Worm (Caenorhabditis elegans) whole organism, L4 larva: ENCODE data around the gene E02A10.4.

Experiments
- D1046.2 ChIP-seq: fragments of 200-800 bp; sonication (Bioruptor generic); IDR thresholded peaks from 2 replicates; pipeline ENCODE4 v1.3.6; 2022; ENCODE audit warnings: missing genetic modification characterization, missing compliant biosample characterization
- F10B5.3 ChIP-seq: sonication (generic microtip); optimal IDR thresholded peaks from 2 replicates; lab custom pipeline; 2016; ENCODE audit warnings: mild to moderate bottlenecking, missing genetic modification characterization, missing compliant biosample characterization
- F44E2.7 ChIP-seq: fragments of 200-800 bp; sonication (Bioruptor generic); IDR thresholded peaks from 2 replicates; pipeline ENCODE4 v2.1.2; 2022; ENCODE audit warnings: missing genetic modification characterization, missing compliant biosample characterization
- T26A8.4 ChIP-seq: fragments of 200-800 bp; sonication (Bioruptor generic); IDR thresholded peaks from 2 replicates; pipeline ENCODE4 v1.3.6; 2022; ENCODE audit warnings: missing genetic modification characterization, missing compliant biosample characterization
- Y48G9A.11 ChIP-seq: fragments of 200-800 bp; sonication (Bioruptor generic); IDR thresholded peaks from 2 replicates; pipeline ENCODE4 v1.3.6; 2022; ENCODE audit warnings: missing genetic modification reagents, missing genetic modification characterization, missing compliant biosample characterization
- Y5F2A.4 ChIP-seq: fragments of 200-800 bp; sonication (Bioruptor generic); optimal IDR thresholded peaks from 2 replicates; lab custom pipeline; 2018; ENCODE audit warnings: mild to moderate bottlenecking, missing genetic modification characterization, missing compliant biosample characterization
- Y75B8A.6 ChIP-seq: fragments of 200-800 bp; sonication (Bioruptor generic); IDR thresholded peaks from 2 replicates; pipeline ENCODE4 v1.3.6; 2022; ENCODE audit warnings: missing genetic modification reagents, missing genetic modification characterization, missing compliant biosample characterization
- aha-1 ChIP-seq: fragments of 150-350 bp; peaks from one replicate; lab custom pipeline; 2014; ENCODE audit warnings: missing biosample characterization, missing genetic modification characterization
- aly-2 ChIP-seq: sonication (generic microtip); optimal IDR thresholded peaks from 2 replicates; lab custom pipeline; 2018; ENCODE audit warnings: missing biosample characterization, missing genetic modification characterization
- ama-1 ChIP-seq: fragments of 150-350 bp; optimal IDR thresholded peaks from 2 replicates; lab custom pipeline; 2014; ENCODE audit warnings: inconsistent platforms, mixed read lengths
- ceh-28 ChIP-seq: fragments of 150-350 bp; optimal IDR thresholded peaks from 2 replicates; lab custom pipeline; 2014; ENCODE audit warnings: missing biosample characterization, missing genetic modification reagents, missing genetic modification characterization
- ceh-32 ChIP-seq: sonication (generic microtip); optimal IDR thresholded peaks from 2 replicates; lab custom pipeline; 2016; ENCODE audit warnings: mild to moderate bottlenecking, missing genetic modification characterization, missing compliant biosample characterization; ENCODE audit not compliant: poor library complexity
- ceh-44 ChIP-seq: fragments of 200-800 bp; sonication (Bioruptor generic); IDR thresholded peaks from 2 replicates; pipeline ENCODE4 v1.3.6; 2022; ENCODE audit warnings: missing genetic modification reagents, missing genetic modification characterization, missing compliant biosample characterization
- daf-12 ChIP-seq: fragments of 150-350 bp; optimal IDR thresholded peaks from 2 replicates; lab custom pipeline; 2014; ENCODE audit warnings: missing biosample characterization, missing genetic modification reagents, missing genetic modification characterization
- daf-16 ChIP-seq, 3 experiments: sonication (generic microtip); optimal IDR thresholded peaks; 2 replicates each; lab custom pipeline; 2016 to 2017; ENCODE audit warnings: missing genetic modification characterization in 3 of 3, missing genetic modification reagents in 3 of 3, mild to moderate bottlenecking in 2 of 3, missing compliant biosample characterization in 2 of 3, missing biosample characterization in 1 of 3, moderate library complexity in 1 of 3
- dmd-6 ChIP-seq: fragments of 200-800 bp; sonication (Bioruptor generic); IDR thresholded peaks from 2 replicates; pipeline ENCODE4 v1.3.6; 2022; ENCODE audit warnings: missing genetic modification reagents, missing genetic modification characterization, missing compliant biosample characterization
- duxl-1 ChIP-seq: sonication (generic microtip); optimal IDR thresholded peaks from 2 replicates; lab custom pipeline; 2016; ENCODE audit warnings: mild to moderate bottlenecking, missing genetic modification characterization, moderate library complexity, missing compliant biosample characterization; ENCODE audit not compliant: poor library complexity
- egl-43 ChIP-seq: fragments of 200-800 bp; sonication (Bioruptor generic); IDR thresholded peaks from 2 replicates; pipeline ENCODE4 v1.3.6; 2022; ENCODE audit warnings: missing genetic modification reagents, missing genetic modification characterization, missing compliant biosample characterization
- hif-1 ChIP-seq, 2 experiments: sonication (generic microtip); optimal IDR thresholded peaks; 2 replicates each; lab custom pipeline; 2016 to 2017; ENCODE audit warnings: missing compliant biosample characterization in 2 of 2, missing genetic modification characterization in 2 of 2, missing genetic modification reagents in 2 of 2, missing genotype in 2 of 2, mild to moderate bottlenecking in 1 of 2
- hlh-30 ChIP-seq: sonication (generic microtip); optimal IDR thresholded peaks from 2 replicates; lab custom pipeline; 2017; ENCODE audit warnings: antibody characterized with exemption, mild to moderate bottlenecking, missing genetic modification characterization, missing compliant biosample characterization; ENCODE audit not compliant: insufficient read depth
- lim-7 ChIP-seq: fragments of 200-800 bp; sonication (Bioruptor generic); IDR thresholded peaks from 2 replicates; pipeline ENCODE4 v1.3.6; 2022; ENCODE audit warnings: missing genetic modification characterization, missing compliant biosample characterization
- lin-1 ChIP-seq: fragments of 200-800 bp; sonication (Bioruptor generic); IDR thresholded peaks from 2 replicates; pipeline ENCODE4 v1.3.6; 2022; ENCODE audit warnings: missing genetic modification reagents, missing genetic modification characterization, missing compliant biosample characterization
- lsy-2 ChIP-seq, 2 experiments: fragments of 150-350 bp in 1 of 2; sonication (generic microtip) in 1 of 2; optimal IDR thresholded peaks; 2 replicates each; lab custom pipeline; 2014 to 2017; ENCODE audit warnings: missing biosample characterization in 2 of 2, missing genetic modification characterization in 2 of 2
- madf-5 ChIP-seq, 2 experiments: fragments of 200-800 bp; sonication (Bioruptor generic); IDR thresholded peaks; 2 replicates each; pipeline ENCODE4 v1.3.6; 2022; ENCODE audit warnings: missing compliant biosample characterization in 2 of 2, missing genetic modification characterization in 2 of 2
- mep-1 ChIP-seq: fragments of 150-350 bp; sonication (generic microtip); optimal IDR thresholded peaks from 3 replicates; lab custom pipeline; 2014; ENCODE audit warnings: missing biosample characterization, missing genetic modification characterization
- mxl-3 ChIP-seq: fragments of 200-800 bp; sonication (Bioruptor generic); optimal IDR thresholded peaks from 2 replicates; lab custom pipeline; 2018; ENCODE audit warnings: mild to moderate bottlenecking, missing genetic modification characterization, missing compliant biosample characterization
- nhr-10 ChIP-seq: fragments of 150-350 bp; optimal IDR thresholded peaks from 2 replicates; lab custom pipeline; 2014; ENCODE audit warnings: missing biosample characterization, missing genetic modification characterization
- nhr-102 ChIP-seq: sonication (generic microtip); optimal IDR thresholded peaks from 2 replicates; lab custom pipeline; 2016; ENCODE audit warnings: mild to moderate bottlenecking, missing genetic modification characterization, moderate library complexity, missing compliant biosample characterization
- nhr-11 ChIP-seq: fragments of 150-350 bp; optimal IDR thresholded peaks from 2 replicates; lab custom pipeline; 2014; ENCODE audit warnings: missing biosample characterization, missing genetic modification characterization
- nhr-237 ChIP-seq: sonication (generic microtip); optimal IDR thresholded peaks from 2 replicates; lab custom pipeline; 2017; ENCODE audit warnings: missing biosample characterization, missing genetic modification characterization
- nhr-25 ChIP-seq: sonication (generic microtip); optimal IDR thresholded peaks from 2 replicates; lab custom pipeline; 2017; ENCODE audit warnings: missing genetic modification characterization, mild to moderate bottlenecking, missing compliant biosample characterization, antibody characterized with exemption, moderate library complexity, borderline replicate concordance; ENCODE audit not compliant: insufficient read depth
- nhr-28 ChIP-seq: fragments of 150-350 bp; optimal IDR thresholded peaks from 2 replicates; lab custom pipeline; 2014; ENCODE audit warnings: missing biosample characterization, missing genetic modification characterization
- nhr-42 ChIP-seq: fragments of 200-800 bp; sonication (Bioruptor generic); IDR thresholded peaks from 2 replicates; pipeline ENCODE4 v1.3.6; 2022; ENCODE audit warnings: missing genetic modification characterization, missing compliant biosample characterization
- php-3 ChIP-seq: fragments of 200-800 bp; sonication (Bioruptor generic); IDR thresholded peaks from 2 replicates; pipeline ENCODE4 v1.3.6; 2022; ENCODE audit warnings: missing genetic modification reagents, missing genetic modification characterization, missing compliant biosample characterization
- pqm-1 ChIP-seq: sonication (generic microtip); optimal IDR thresholded peaks from 2 replicates; lab custom pipeline; 2017; ENCODE audit warnings: missing biosample characterization, missing genetic modification characterization
- set-16 ChIP-seq: fragments of 200-800 bp; sonication (Bioruptor generic); IDR thresholded peaks from 2 replicates; pipeline ENCODE4 v1.3.6; 2022; ENCODE audit warnings: missing genetic modification reagents, missing genetic modification characterization, missing compliant biosample characterization
- snpc-1.2 ChIP-seq: fragments of 200-800 bp; sonication (Bioruptor generic); IDR thresholded peaks from 2 replicates; pipeline ENCODE4 v1.3.6; 2022; ENCODE audit warnings: missing genetic modification reagents, missing genetic modification characterization, missing compliant biosample characterization
- spr-1 ChIP-seq: sonication (generic microtip); optimal IDR thresholded peaks from 2 replicates; lab custom pipeline; 2016; ENCODE audit warnings: mild to moderate bottlenecking, missing genetic modification characterization, missing compliant biosample characterization
- tra-1 ChIP-seq: fragments of 200-800 bp; sonication (Bioruptor generic); IDR thresholded peaks from 2 replicates; pipeline ENCODE4 v1.3.6; 2022; ENCODE audit warnings: missing genetic modification reagents, missing genetic modification characterization, missing compliant biosample characterization
- unc-130 ChIP-seq: sonication (generic microtip); optimal IDR thresholded peaks from 2 replicates; lab custom pipeline; 2016; ENCODE audit warnings: missing genetic modification reagents, missing genetic modification characterization, missing compliant biosample characterization
- unc-62 ChIP-seq, 3 experiments: fragments of 150-350 bp in 1 of 3; sonication (generic microtip); optimal IDR thresholded peaks in 2 of 3; peaks in 1 of 3; 1 replicate in 1 of 3; 2 replicates in 2 of 3; lab custom pipeline; 2014 to 2017; ENCODE audit warnings: missing biosample characterization in 3 of 3, missing genetic modification characterization in 3 of 3, missing genetic modification reagents in 3 of 3, missing genotype in 1 of 3
- vab-7 ChIP-seq: fragments of 200-800 bp; sonication (Bioruptor generic); IDR thresholded peaks from 2 replicates; pipeline ENCODE4 v1.3.6; 2022; ENCODE audit warnings: missing genetic modification reagents, missing genetic modification characterization, missing compliant biosample characterization
- zag-1 ChIP-seq: fragments of 150-350 bp; optimal IDR thresholded peaks from 2 replicates; lab custom pipeline; 2014; ENCODE audit warnings: missing biosample characterization, missing genetic modification characterization
- zfp-3 ChIP-seq: fragments of 200-800 bp; sonication (Bioruptor generic); conservative IDR thresholded peaks from 2 replicates; pipeline ENCODE4 v1.3.6; 2022; ENCODE audit warnings: missing genetic modification reagents, missing genetic modification characterization, missing compliant biosample characterization
- zip-2 ChIP-seq: fragments of 150-350 bp; optimal IDR thresholded peaks from 2 replicates; lab custom pipeline; 2014; ENCODE audit warnings: missing biosample characterization, missing genetic modification characterization
- ztf-11 ChIP-seq: fragments of 150-350 bp; optimal IDR thresholded peaks from 2 replicates; lab custom pipeline; 2014; ENCODE audit warnings: missing biosample characterization, missing genetic modification characterization

Gene E02A10.4

DNA sequence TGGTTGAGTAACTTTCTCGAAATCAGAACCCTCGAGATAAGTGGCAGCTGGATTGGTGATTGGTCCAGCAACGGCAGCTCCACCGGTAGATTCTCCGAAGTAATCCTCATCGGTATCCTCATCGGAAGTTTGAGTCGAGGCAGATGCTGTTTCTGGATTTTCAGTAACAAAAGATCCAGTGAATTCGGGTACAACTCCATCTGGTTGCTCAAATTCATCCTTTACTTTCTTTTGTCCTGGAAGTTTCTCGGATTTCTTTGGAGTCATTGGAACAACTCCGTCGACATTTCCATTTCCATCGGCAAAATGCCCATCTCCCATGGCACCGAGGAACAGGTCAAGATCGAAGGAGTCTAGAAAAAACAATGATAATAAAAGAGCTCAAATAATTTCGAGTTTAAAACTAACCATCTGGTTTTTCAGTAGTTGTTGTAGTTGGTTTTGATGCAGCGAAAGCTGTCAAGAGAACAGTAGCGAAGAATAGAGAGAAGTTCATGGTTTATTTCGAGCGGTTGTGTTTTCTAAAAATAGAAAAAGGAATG is 15.0 kb downstream of the E02A10.4 start, which contains the start of gene F45D3.4 (continued):
- TF ChIP-seq madf-5 (GFP tag; IDR thresholded peaks at IDR 0.05; lab: Robert Waterston, UW): no peak
- no peak for TF ChIP-seq hif-1 (tag; optimal IDR thresholded peaks at IDR 0.05; lab: Kevin White, UChicago)
- no peak for TF ChIP-seq unc-130
- no peak for TF ChIP-seq ceh-28
- TF ChIP-seq D1046.2 (GFP tag; lab: Robert Waterston, UW): no peak
- no peak for TF ChIP-seq aly-2 (tag; lab: Kevin White, UChicago)
- peak; percentile 98 for TF ChIP-seq aha-1
- peak; percentile 87 for TF ChIP-seq ama-1 (lab: Kevin White, UChicago)
- no peak for TF ChIP-seq ztf-11 (tag; lab: Kevin White, UChicago)
- TF ChIP-seq vab-7 (GFP tag; lab: Robert Waterston, UW): no peak
- no peak for TF ChIP-seq hlh-30
- no peak for TF ChIP-seq nhr-42
- TF ChIP-seq nhr-11 (tag; lab: Kevin White, UChicago): no peak
- TF ChIP-seq duxl-1 (tag; lab: Kevin White, UChicago): no peak
- TF ChIP-seq mep-1 (tag; lab: Kevin White, UChicago): peak; percentile 6
- TF ChIP-seq lin-1 (GFP tag; lab: Robert Waterston, UW): no peak
- TF ChIP-seq ceh-44 (GFP tag; lab: Robert Waterston, UW): no peak
- no peak for TF ChIP-seq Y75B8A.6 (GFP tag; lab: Robert Waterston, UW)
- TF ChIP-seq nhr-28: no peak
- no peak for TF ChIP-seq pqm-1
- TF ChIP-seq daf-16 (GFP tag; optimal IDR thresholded peaks at IDR 0.05; lab: Kevin White, UChicago): no peak
- TF ChIP-seq daf-16 (tag; optimal IDR thresholded peaks at IDR 0.05; lab: Kevin White, UChicago): no peak
- no peak for TF ChIP-seq Y5F2A.4 (GFP tag; lab: Kevin White, UChicago)
- TF ChIP-seq F44E2.7 (GFP tag; lab: Robert Waterston, UW): no peak
- TF ChIP-seq T26A8.4 (GFP tag; lab: Robert Waterston, UW): peak; percentile 10; the same call in 1 of the 2 replicates
- TF ChIP-seq Y48G9A.11 (GFP tag; lab: Robert Waterston, UW): 0 out of 2 replicates have a peak, but pooled peaks have one; percentile 12
- TF ChIP-seq lim-7: no peak
- peak; percentile 55; the same call in 1 of the 2 replicates for TF ChIP-seq egl-43 (GFP tag; lab: Robert Waterston, UW)

- peak; percentile 6 for TF ChIP-seq hlh-30
- no peak for TF ChIP-seq Y5F2A.4 (GFP tag; lab: Kevin White, UChicago)
- TF ChIP-seq ceh-32 (tag; lab: Kevin White, UChicago): no peak
- no peak for TF ChIP-seq mxl-3 (GFP tag; lab: Kevin White, UChicago)
- no peak for TF ChIP-seq dmd-6 (GFP tag; lab: Robert Waterston, UW)
- 0 out of 2 replicates have a peak, but pooled peaks have one; percentile 39 for TF ChIP-seq tra-1 (GFP tag; lab: Robert Waterston, UW)
- peak; percentile 90 for TF ChIP-seq T26A8.4 (GFP tag; lab: Robert Waterston, UW)
- TF ChIP-seq daf-12 (tag; lab: Kevin White, UChicago): no peak
- TF ChIP-seq nhr-102 (tag; lab: Kevin White, UChicago): no peak
- TF ChIP-seq unc-130: no peak
- TF ChIP-seq F10B5.3 (tag; lab: Kevin White, UChicago): no peak
- no peak for TF ChIP-seq zag-1 (tag; lab: Kevin White, UChicago)
- peak; percentile 23 for TF ChIP-seq spr-1 (tag; lab: Kevin White, UChicago)
- no peak for TF ChIP-seq php-3 (GFP tag; lab: Robert Waterston, UW)
- TF ChIP-seq mep-1 (tag; lab: Kevin White, UChicago): peak; percentile 28
- no peak for TF ChIP-seq zip-2 (tag; lab: Kevin White, UChicago)
- TF ChIP-seq snpc-1.2 (GFP tag; lab: Robert Waterston, UW): 0 out of 2 replicates have a peak, but pooled peaks have one; percentile 25
- peak; percentile 39 for TF ChIP-seq nhr-25 (tag; lab: Kevin White, UChicago)
- TF ChIP-seq set-16: no peak
- no peak for TF ChIP-seq duxl-1 (tag; lab: Kevin White, UChicago)
- TF ChIP-seq zfp-3 (GFP tag; lab: Robert Waterston, UW): 0 out of 2 replicates have a peak, but pooled peaks have one; percentile 51
- peak in 1 of 2 experiments; percentile 97 for TF ChIP-seq unc-62 (GFP tag; optimal IDR thresholded peaks at IDR 0.05 in 1 of 2; lab: Kevin White, UChicago)
- no peak for TF ChIP-seq unc-62 (tag; optimal IDR thresholded peaks at IDR 0.05; lab: Kevin White, UChicago)
- TF ChIP-seq nhr-10: no peak
- no peak for TF ChIP-seq madf-5 (GFP tag; IDR thresholded peaks at IDR 0.05; lab: Robert Waterston, UW)
- TF ChIP-seq lsy-2 (tag; optimal IDR thresholded peaks at IDR 0.05; lab: Kevin White, UChicago): peak; percentile 6 to 35
- TF ChIP-seq nhr-237 (tag; lab: Kevin White, UChicago): no peak
- no peak for TF ChIP-seq egl-43 (GFP tag; lab: Robert Waterston, UW)
These were observed 15.9 kb downstream of the E02A10.4 start for ce11 chrV:12551638-12552478.
